Fruit fly (Drosophila melanogaster) whole organism, embryonic: ENCODE results near the gene Ubi-p63E.

Experiments used
- Aef1 ChIP-seq: fragments of 200-800 bp; sonication (Bioruptor generic); IDR thresholded peaks from 3 replicates; pipeline ENCODE4 v1.3.6; 2022; ENCODE audit warnings: missing biosample characterization, missing genetic modification characterization
- BtbVII ChIP-seq: fragments of 200-800 bp; sonication (Bioruptor generic); optimal IDR thresholded peaks from 3 replicates; lab custom pipeline; 2017; ENCODE audit warnings: missing biosample characterization, mild to moderate bottlenecking, missing genetic modification characterization
- CG10462 ChIP-seq: fragments of 200-800 bp; sonication (Bioruptor generic); optimal IDR thresholded peaks from 2 replicates; lab custom pipeline; 2016; ENCODE audit warnings: missing biosample characterization, missing genetic modification characterization
- CG10654 ChIP-seq: fragments of 200-800 bp; sonication (Bioruptor generic); optimal IDR thresholded peaks from 2 replicates; lab custom pipeline; 2016; ENCODE audit warnings: missing biosample characterization, missing genetic modification characterization
- CG10979 ChIP-seq: fragments of 200-800 bp; sonication (Bioruptor generic); optimal IDR thresholded peaks from 2 replicates; lab custom pipeline; 2018; ENCODE audit warnings: missing biosample characterization, mild to moderate bottlenecking, missing genetic modification characterization, moderate library complexity
- CG11085 ChIP-seq: fragments of 200-800 bp; sonication (Bioruptor generic); IDR thresholded peaks from 2 replicates; pipeline ENCODE4 v1.3.6; 2022; ENCODE audit warnings: missing biosample characterization, missing genetic modification characterization
- CG12155 ChIP-seq: fragments of 200-800 bp; sonication (Bioruptor generic); optimal IDR thresholded peaks from 3 replicates; lab custom pipeline; 2016; ENCODE audit warnings: missing biosample characterization, missing genetic modification characterization
- CG12219 ChIP-seq: fragments of 200-800 bp; sonication (Bioruptor generic); optimal IDR thresholded peaks from 3 replicates; lab custom pipeline; 2018; ENCODE audit warnings: missing biosample characterization, mild to moderate bottlenecking, missing genetic modification characterization
- CG13775 ChIP-seq: fragments of 200-800 bp; sonication (Bioruptor generic); optimal IDR thresholded peaks from 3 replicates; lab custom pipeline; 2017; ENCODE audit warnings: missing biosample characterization, mild to moderate bottlenecking, missing genetic modification characterization
- CG14441 ChIP-seq: fragments of 200-800 bp; sonication (Bioruptor generic); IDR thresholded peaks from 2 replicates; pipeline ENCODE4 v1.3.6; 2022; ENCODE audit warnings: missing biosample characterization, missing genetic modification characterization
- CG14710 ChIP-seq: fragments of 200-800 bp; sonication (Bioruptor generic); optimal IDR thresholded peaks from 3 replicates; lab custom pipeline; 2019; ENCODE audit warnings: missing biosample characterization, mild to moderate bottlenecking, missing genetic modification characterization, moderate library complexity
- CG17328 ChIP-seq: fragments of 200-800 bp; sonication (Bioruptor generic); IDR thresholded peaks from 2 replicates; pipeline ENCODE4 v1.3.6; 2022; ENCODE audit warnings: missing biosample characterization, missing genetic modification characterization
- CG18262 ChIP-seq: fragments of 200-800 bp; optimal IDR thresholded peaks from 3 replicates; lab custom pipeline; 2019; ENCODE audit warnings: missing biosample characterization, mild to moderate bottlenecking, missing genetic modification characterization, moderate library complexity
- CG1832 ChIP-seq: fragments of 200-800 bp; sonication (Bioruptor generic); optimal IDR thresholded peaks from 2 replicates; lab custom pipeline; 2017; ENCODE audit warnings: missing biosample characterization, mild to moderate bottlenecking, missing genetic modification characterization, inconsistent platforms
- CG2199 ChIP-seq: fragments of 200-800 bp; sonication (Bioruptor generic); IDR thresholded peaks from 3 replicates; pipeline ENCODE4 v1.3.6; 2022; ENCODE audit warnings: missing biosample characterization, missing genetic modification characterization
- CG30431 ChIP-seq: fragments of 200-800 bp; sonication (Bioruptor generic); optimal IDR thresholded peaks from 2 replicates; lab custom pipeline; 2017; ENCODE audit warnings: missing biosample characterization, missing genetic modification characterization
- CG3847 ChIP-seq: fragments of 200-800 bp; sonication (Bioruptor generic); IDR thresholded peaks from 2 replicates; pipeline ENCODE4 v1.3.6; 2022; ENCODE audit warnings: missing biosample characterization, missing genetic modification characterization
- CG4282 ChIP-seq: fragments of 200-800 bp; sonication (Bioruptor generic); optimal IDR thresholded peaks from 2 replicates; lab custom pipeline; 2016; ENCODE audit warnings: missing biosample characterization, missing genetic modification characterization
- CG4360 ChIP-seq: fragments of 200-800 bp; sonication (Bioruptor generic); IDR thresholded peaks from 2 replicates; pipeline ENCODE4 v1.3.6; 2022; ENCODE audit warnings: missing biosample characterization, missing genetic modification characterization
- CG6683 ChIP-seq: fragments of 200-800 bp; sonication (Bioruptor generic); optimal IDR thresholded peaks from 2 replicates; lab custom pipeline; 2017; ENCODE audit warnings: missing biosample characterization, mild to moderate bottlenecking, missing genetic modification characterization, missing genetic modification reagents
- CG6791 ChIP-seq: fragments of 200-800 bp; sonication (Bioruptor generic); IDR thresholded peaks from 3 replicates; pipeline ENCODE4 v1.3.6; 2022; ENCODE audit warnings: missing biosample characterization, missing genetic modification characterization; ENCODE audit not compliant: partially characterized antibody
- CG8359 ChIP-seq: fragments of 200-800 bp; sonication (Bioruptor generic); optimal IDR thresholded peaks from 2 replicates; lab custom pipeline; 2017; ENCODE audit warnings: missing biosample characterization, mild to moderate bottlenecking, missing genetic modification characterization, borderline replicate concordance
- Ets65A ChIP-seq: fragments of 200-800 bp; sonication (Bioruptor generic); peaks from one replicate; lab custom pipeline; 2016; ENCODE audit warnings: missing biosample characterization, missing genetic modification characterization
- Fer2 ChIP-seq: fragments of 200-800 bp; sonication (Bioruptor generic); optimal IDR thresholded peaks from 2 replicates; lab custom pipeline; 2018; ENCODE audit warnings: missing biosample characterization, mild to moderate bottlenecking, missing genetic modification characterization, moderate library complexity
- HLH3B ChIP-seq: fragments of 200-800 bp; sonication (Bioruptor generic); IDR thresholded peaks from 2 replicates; pipeline ENCODE4 v1.3.6; 2022; ENCODE audit warnings: missing biosample characterization, missing genetic modification characterization
- Max ChIP-seq: fragments of 200-800 bp; sonication (Bioruptor generic); optimal IDR thresholded peaks from 2 replicates; lab custom pipeline; 2016; ENCODE audit warnings: missing biosample characterization, mild to moderate bottlenecking, missing genetic modification characterization
- Xbp1 ChIP-seq: fragments of 200-800 bp; sonication (Bioruptor generic); optimal IDR thresholded peaks from 3 replicates; lab custom pipeline; 2016; ENCODE audit warnings: missing biosample characterization, mild to moderate bottlenecking, missing genetic modification characterization
- ara ChIP-seq: fragments of 200-800 bp; sonication (Bioruptor generic); IDR thresholded peaks from 2 replicates; pipeline ENCODE4 v1.3.6; 2022; ENCODE audit warnings: missing biosample characterization, missing genetic modification characterization
- az2 ChIP-seq: fragments of 200-800 bp; sonication (Bioruptor generic); optimal IDR thresholded peaks from 3 replicates; lab custom pipeline; 2016; ENCODE audit warnings: missing biosample characterization, missing genetic modification characterization
- btn ChIP-seq: fragments of 200-800 bp; sonication (Bioruptor generic); optimal IDR thresholded peaks from 2 replicates; lab custom pipeline; 2016; ENCODE audit warnings: missing biosample characterization, missing genetic modification characterization
- en ChIP-seq: fragments of 200-800 bp; sonication (Bioruptor generic); optimal IDR thresholded peaks from 2 replicates; lab custom pipeline; 2016; ENCODE audit warnings: missing biosample characterization, missing genetic modification characterization
- eyg ChIP-seq: fragments of 200-800 bp; sonication (Bioruptor generic); optimal IDR thresholded peaks from 3 replicates; lab custom pipeline; 2016; ENCODE audit warnings: missing biosample characterization, missing genetic modification characterization
- fd102C ChIP-seq: fragments of 200-800 bp; sonication (Bioruptor generic); optimal IDR thresholded peaks from 2 replicates; lab custom pipeline; 2018; ENCODE audit warnings: missing biosample characterization, mild to moderate bottlenecking, missing genetic modification characterization, moderate library complexity
- gem ChIP-seq: fragments of 200-800 bp; sonication (Bioruptor generic); optimal IDR thresholded peaks from 2 replicates; lab custom pipeline; 2019; ENCODE audit warnings: missing biosample characterization, mild to moderate bottlenecking, missing genetic modification characterization, moderate library complexity
- gt ChIP-seq: fragments of 200-800 bp; sonication (Bioruptor generic); IDR thresholded peaks from 2 replicates; pipeline ENCODE4 v1.3.6; 2022; ENCODE audit warnings: missing biosample characterization, missing genetic modification characterization
- jumu ChIP-seq: fragments of 200-800 bp; sonication (Bioruptor generic); optimal IDR thresholded peaks from 3 replicates; lab custom pipeline; 2016; ENCODE audit warnings: missing biosample characterization, missing genetic modification characterization
- klu ChIP-seq: fragments of 200-800 bp; sonication (Bioruptor generic); IDR thresholded peaks from 2 replicates; pipeline ENCODE4 v1.3.6; 2022; ENCODE audit warnings: missing biosample characterization, missing genetic modification characterization
- nerfin-1 ChIP-seq: fragments of 200-800 bp; sonication (Bioruptor generic); optimal IDR thresholded peaks from 3 replicates; lab custom pipeline; 2019; ENCODE audit warnings: missing biosample characterization, mild to moderate bottlenecking, missing genetic modification characterization, moderate library complexity
- pita ChIP-seq: fragments of 200-800 bp; sonication (Bioruptor generic); optimal IDR thresholded peaks from 2 replicates; lab custom pipeline; 2017; ENCODE audit warnings: missing biosample characterization, mild to moderate bottlenecking, missing genetic modification characterization
- repo ChIP-seq: fragments of 200-800 bp; sonication (Bioruptor generic); optimal IDR thresholded peaks from 2 replicates; lab custom pipeline; 2016; ENCODE audit warnings: missing biosample characterization, missing genetic modification characterization
- row ChIP-seq: fragments of 200-800 bp; sonication (Bioruptor generic); IDR thresholded peaks from 3 replicates; pipeline ENCODE4 v1.3.6; 2022; ENCODE audit warnings: missing biosample characterization, missing genetic modification characterization
- run ChIP-seq: fragments of 200-800 bp; sonication (Bioruptor generic); optimal IDR thresholded peaks from 3 replicates; lab custom pipeline; 2018; ENCODE audit warnings: missing biosample characterization, mild to moderate bottlenecking, missing genetic modification characterization
- sima ChIP-seq: fragments of 200-800 bp; sonication (Bioruptor generic); optimal IDR thresholded peaks from 2 replicates; lab custom pipeline; 2016; ENCODE audit warnings: missing biosample characterization, missing genetic modification characterization
- slou ChIP-seq: fragments of 200-800 bp; sonication (Bioruptor generic); optimal IDR thresholded peaks from 3 replicates; lab custom pipeline; 2016; ENCODE audit warnings: missing biosample characterization, missing genetic modification characterization
- sqz ChIP-seq: fragments of 200-800 bp; sonication (Bioruptor generic); optimal IDR thresholded peaks from 3 replicates; lab custom pipeline; 2018; ENCODE audit warnings: missing biosample characterization, mild to moderate bottlenecking, missing genetic modification characterization
- tin ChIP-seq: fragments of 200-800 bp; sonication (Bioruptor generic); optimal IDR thresholded peaks from 3 replicates; lab custom pipeline; 2016; ENCODE audit warnings: missing biosample characterization, missing genetic modification characterization
- tna ChIP-seq: fragments of 200-800 bp; sonication (Bioruptor generic); IDR thresholded peaks from 2 replicates; pipeline ENCODE4 v1.3.6; 2022; ENCODE audit warnings: missing biosample characterization, missing genetic modification characterization; ENCODE audit not compliant: partially characterized antibody
- tup ChIP-seq: fragments of 200-800 bp; sonication (Bioruptor generic); optimal IDR thresholded peaks from 2 replicates; lab custom pipeline; 2016; ENCODE audit warnings: missing biosample characterization, mild to moderate bottlenecking, missing genetic modification characterization, moderate library complexity
- twi ChIP-seq: fragments of 200-800 bp; optimal IDR thresholded peaks from 2 replicates; lab custom pipeline; 2019; ENCODE audit warnings: missing biosample characterization, mild to moderate bottlenecking, missing genetic modification characterization, moderate library complexity
- tx ChIP-seq: fragments of 200-800 bp; sonication (Bioruptor generic); optimal IDR thresholded peaks from 2 replicates; lab custom pipeline; 2016; ENCODE audit warnings: missing biosample characterization, missing genetic modification characterization
- vfl ChIP-seq: fragments of 200-800 bp; sonication (Bioruptor generic); optimal IDR thresholded peaks from 2 replicates; lab custom pipeline; 2016; ENCODE audit warnings: missing biosample characterization, missing genetic modification characterization
- zen ChIP-seq: fragments of 200-800 bp; sonication (Bioruptor generic); optimal IDR thresholded peaks from 3 replicates; lab custom pipeline; 2018; ENCODE audit warnings: missing biosample characterization, mild to moderate bottlenecking, missing genetic modification characterization, moderate library complexity

The Ubi-p63E gene

DNA sequence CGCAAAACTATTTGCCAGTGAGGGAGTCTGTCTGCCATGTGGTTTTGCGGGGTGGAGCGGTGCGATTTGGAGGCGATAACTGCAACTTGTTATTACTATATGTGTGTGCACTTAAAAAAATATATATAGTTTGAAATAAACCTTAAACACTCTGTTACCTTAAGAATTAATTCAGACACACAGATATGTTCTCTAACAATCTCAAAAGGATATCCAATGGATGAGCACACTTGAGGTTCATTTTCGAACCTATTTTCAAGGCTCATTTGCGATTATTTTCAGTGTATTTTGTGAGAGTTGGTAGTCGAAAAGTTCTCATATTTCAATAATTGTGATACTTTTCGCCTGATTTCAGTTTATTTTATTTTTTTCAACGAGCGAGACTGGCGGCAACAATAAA, 20.9 kb downstream of the Ubi-p63E start (continued):
- TF ChIP-seq CG13775 (peak; percentile 6), CG1832 (GFP tag; lab: Kevin White, UChicago) (no peak), CG10979 (tag; lab: Kevin White, UChicago) (peak; percentile 56), tin (GFP tag; lab: Kevin White, UChicago) (peak; percentile 15), CG14710 (tag; lab: Kevin White, UChicago) (peak; percentile 15), fd102C (GFP tag; lab: Kevin White, UChicago) (no peak), Max (GFP tag; lab: Kevin White, UChicago) (no peak), jumu (GFP tag; lab: Kevin White, UChicago) (no peak), eyg (GFP tag; lab: Kevin White, UChicago) (no peak), CG17328 (no peak), CG4360 (GFP tag; lab: Robert Waterston, UW) (no peak), tx (GFP tag; lab: Kevin White, UChicago) (no peak), row (GFP tag; lab: Robert Waterston, UW) (0 out of 3 replicates have a peak, but pooled peaks have one; percentile 15), btn (GFP tag; lab: Kevin White, UChicago) (no peak), Xbp1 (peak; percentile 13), nerfin-1 (tag; lab: Kevin White, UChicago) (no peak), klu (no peak), az2 (GFP tag; lab: Kevin White, UChicago) (peak; percentile 22), Aef1 (GFP tag; lab: Robert Waterston, UW) (no peak), BtbVII (GFP tag; lab: Kevin White, UChicago) (no peak), CG14441 (GFP tag; lab: Robert Waterston, UW) (no peak), pita (GFP tag; lab: Kevin White, UChicago) (no peak), CG18262 (peak; percentile 10), CG11085 (GFP tag; lab: Robert Waterston, UW) (no peak), CG12155 (GFP tag; lab: Kevin White, UChicago) (no peak), gem (tag; lab: Kevin White, UChicago) (peak; percentile 38), tup (no peak), CG2199 (no peak), CG12219 (GFP tag; lab: Kevin White, UChicago) (no peak), Fer2 (no peak), gt (no peak), slou (no peak), ara (GFP tag; lab: Robert Waterston, UW) (no peak), CG3847 (no peak), CG30431 (GFP tag; lab: Kevin White, UChicago) (peak; percentile 12), twi (tag; lab: Kevin White, UChicago) (no peak), Ets65A (GFP tag; lab: Kevin White, UChicago) (no peak), CG10462 (GFP tag; lab: Kevin White, UChicago) (no peak), sima (GFP tag; lab: Kevin White, UChicago) (no peak), CG8359 (GFP tag; lab: Kevin White, UChicago) (no peak), vfl (GFP tag; lab: Kevin White, UChicago) (no peak), repo (GFP tag; lab: Kevin White, UChicago) (no peak), CG10654 (no peak), CG6683 (GFP tag; lab: Kevin White, UChicago) (no peak), HLH3B (GFP tag; lab: Robert Waterston, UW) (0 out of 2 replicates have a peak, but pooled peaks have one; percentile 9), sqz (GFP tag; lab: Kevin White, UChicago) (no peak), zen (tag; lab: Kevin White, UChicago) (peak; percentile 14), CG6791 (GFP tag; lab: Robert Waterston, UW) (no peak), CG4282 (GFP tag; lab: Kevin White, UChicago) (no peak), run (tag; lab: Kevin White, UChicago) (no peak), en (no peak), tna (GFP tag; lab: Robert Waterston, UW) (no peak)
